Worm (Caenorhabditis elegans): ENCODE measurements around the gene sra-38.

sra-38 gene

ce11 chrX:13940287-13940686, 40.3 kb upstream of the sra-38 start:
- TF ChIP-seq T22C8.4 (GFP tag; IDR thresholded peaks at IDR 0.05): no peak
- TF ChIP-seq klf-2 (GFP tag; conservative IDR thresholded peaks at IDR 0.05): no peak
- TF ChIP-seq flt-1 (GFP tag; IDR thresholded peaks at IDR 0.05): no peak
- no peak for TF ChIP-seq ztf-29 (GFP tag; IDR thresholded peaks at IDR 0.05)
- TF ChIP-seq ztf-23 (GFP tag; IDR thresholded peaks at IDR 0.05): no peak
- no peak for TF ChIP-seq tab-1 (GFP tag; IDR thresholded peaks at IDR 0.05)
- no peak for TF ChIP-seq cog-1 (tag; optimal IDR thresholded peaks at IDR 0.05)
- TF ChIP-seq med-1 (GFP tag; optimal IDR thresholded peaks at IDR 0.05; ENCODE audit: insufficient read depth): no peak
- TF ChIP-seq ref-1 (GFP tag; conservative IDR thresholded peaks at IDR 0.05): no peak

DNA sequence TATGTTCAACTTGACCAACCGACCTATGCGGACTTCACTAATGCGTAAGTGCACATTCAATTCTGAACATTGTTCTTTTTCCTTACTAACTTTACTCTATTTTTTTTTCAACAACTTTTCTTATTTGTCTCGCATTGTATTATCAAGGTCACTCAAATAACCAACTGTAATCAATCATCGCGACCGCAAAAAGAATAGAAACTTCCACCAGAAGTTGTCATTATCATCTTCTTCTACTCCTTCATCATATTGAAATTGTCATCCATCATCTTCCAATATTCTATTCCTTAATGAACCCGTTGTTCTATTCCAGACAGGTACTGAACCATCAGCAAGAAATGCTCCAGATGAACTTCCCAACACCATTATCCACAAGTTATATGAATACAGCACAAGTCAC, 39.4 kb upstream of the sra-38 start:
- TF ChIP-seq flt-1 (GFP tag; IDR thresholded peaks at IDR 0.05) (no peak), klf-2 (GFP tag; conservative IDR thresholded peaks at IDR 0.05) (no peak), tab-1 (GFP tag; IDR thresholded peaks at IDR 0.05) (no peak), cog-1 (tag; optimal IDR thresholded peaks at IDR 0.05) (no peak), med-1 (GFP tag; optimal IDR thresholded peaks at IDR 0.05; ENCODE audit: insufficient read depth) (no peak), ztf-23 (GFP tag; IDR thresholded peaks at IDR 0.05) (no peak), T22C8.4 (GFP tag; IDR thresholded peaks at IDR 0.05) (no peak), ztf-29 (GFP tag; IDR thresholded peaks at IDR 0.05) (no peak), ref-1 (GFP tag; conservative IDR thresholded peaks at IDR 0.05) (no peak)

ce11 chrX:13937910-13938309, 38.0 kb upstream of the sra-38 start:
- TF ChIP-seq flt-1 (GFP tag; IDR thresholded peaks at IDR 0.05): no peak
- TF ChIP-seq T22C8.4 (GFP tag; IDR thresholded peaks at IDR 0.05): no peak
- no peak for TF ChIP-seq tab-1 (GFP tag; IDR thresholded peaks at IDR 0.05)
- no peak for TF ChIP-seq med-1 (GFP tag; optimal IDR thresholded peaks at IDR 0.05; ENCODE audit: insufficient read depth)
- TF ChIP-seq ref-1 (GFP tag; conservative IDR thresholded peaks at IDR 0.05): no peak
- no peak for TF ChIP-seq klf-2 (GFP tag; conservative IDR thresholded peaks at IDR 0.05)
- no peak for TF ChIP-seq ztf-29 (GFP tag; IDR thresholded peaks at IDR 0.05)
- no peak for TF ChIP-seq cog-1 (tag; optimal IDR thresholded peaks at IDR 0.05)
- TF ChIP-seq ztf-23 (GFP tag; IDR thresholded peaks at IDR 0.05): no peak

ce11 chrX:13937350-13937749, 37.4 kb upstream of the sra-38 start:
- TF ChIP-seq klf-2 (GFP tag; conservative IDR thresholded peaks at IDR 0.05): no peak
- TF ChIP-seq T22C8.4 (GFP tag; IDR thresholded peaks at IDR 0.05): no peak
- no peak for TF ChIP-seq tab-1 (GFP tag; IDR thresholded peaks at IDR 0.05)
- no peak for TF ChIP-seq ztf-29 (GFP tag; IDR thresholded peaks at IDR 0.05)
- TF ChIP-seq ztf-23 (GFP tag; IDR thresholded peaks at IDR 0.05): no peak
- TF ChIP-seq ref-1 (GFP tag; conservative IDR thresholded peaks at IDR 0.05): no peak
- no peak for TF ChIP-seq cog-1 (tag; optimal IDR thresholded peaks at IDR 0.05)

ce11 chrX:13936719-13937118, 36.8 kb upstream of the sra-38 start:
- no peak for TF ChIP-seq tab-1 (GFP tag; IDR thresholded peaks at IDR 0.05)

ce11 chrX:13934574-13934973, 34.6 kb upstream of the sra-38 start, which contains the start of gene elt-3:
TSS of gene elt-3 (plus strand) at chrX:13934874.
- TF ChIP-seq T22C8.4 (GFP tag; IDR thresholded peaks at IDR 0.05) (no peak), med-1 (GFP tag; optimal IDR thresholded peaks at IDR 0.05; ENCODE audit: insufficient read depth) (no peak), cog-1 (tag; optimal IDR thresholded peaks at IDR 0.05) (no peak), klf-2 (GFP tag; conservative IDR thresholded peaks at IDR 0.05) (no peak), tab-1 (GFP tag; IDR thresholded peaks at IDR 0.05) (no peak), flt-1 (GFP tag; IDR thresholded peaks at IDR 0.05) (no peak), ref-1 (GFP tag; conservative IDR thresholded peaks at IDR 0.05) (no peak), ztf-23 (GFP tag; IDR thresholded peaks at IDR 0.05) (no peak), ztf-29 (GFP tag; IDR thresholded peaks at IDR 0.05) (no peak)

DNA sequence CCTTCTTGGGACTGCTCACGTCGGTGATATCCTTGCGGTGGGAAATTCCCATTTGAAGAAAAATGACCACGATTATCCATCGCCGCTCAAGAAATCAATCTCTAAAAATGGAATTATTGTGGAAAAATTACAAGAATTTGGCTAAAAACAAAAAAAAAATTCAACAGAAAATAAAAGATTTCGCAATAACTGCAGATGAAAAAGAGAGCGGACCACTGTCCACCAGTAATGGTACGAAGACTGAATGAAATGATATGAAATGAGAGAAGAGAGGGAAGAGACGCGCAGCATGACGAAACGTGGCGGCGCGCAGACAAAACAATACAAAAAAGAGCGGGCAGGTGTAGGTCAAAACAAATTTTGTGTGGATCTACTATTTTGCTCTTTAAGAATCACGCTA, 29.6 kb upstream of the sra-38 start, which contains the start of gene meg-1:
Gene meg-1 (minus strand): TSS at position 101 of the 400 bp plus-strand sequence.
- TF ChIP-seq tab-1 (GFP tag; IDR thresholded peaks at IDR 0.05): no peak
- TF ChIP-seq flt-1 (GFP tag; IDR thresholded peaks at IDR 0.05): no peak
- no peak for TF ChIP-seq cog-1 (tag; optimal IDR thresholded peaks at IDR 0.05)
- no peak for TF ChIP-seq ref-1 (GFP tag; conservative IDR thresholded peaks at IDR 0.05)
- no peak for TF ChIP-seq ztf-29 (GFP tag; IDR thresholded peaks at IDR 0.05)
- no peak for TF ChIP-seq klf-2 (GFP tag; conservative IDR thresholded peaks at IDR 0.05)
- TF ChIP-seq med-1 (GFP tag; optimal IDR thresholded peaks at IDR 0.05; ENCODE audit: insufficient read depth): no peak
- no peak for TF ChIP-seq T22C8.4 (GFP tag; IDR thresholded peaks at IDR 0.05)
- no peak for TF ChIP-seq ztf-23 (GFP tag; IDR thresholded peaks at IDR 0.05)

ce11 chrX:13928532-13928931, 28.6 kb upstream of the sra-38 start:
- TF ChIP-seq flt-1 (GFP tag; IDR thresholded peaks at IDR 0.05) (no peak), tab-1 (GFP tag; IDR thresholded peaks at IDR 0.05) (no peak), ref-1 (GFP tag; conservative IDR thresholded peaks at IDR 0.05) (no peak), ztf-23 (GFP tag; IDR thresholded peaks at IDR 0.05) (no peak), med-1 (GFP tag; optimal IDR thresholded peaks at IDR 0.05; ENCODE audit: insufficient read depth) (no peak), klf-2 (GFP tag; conservative IDR thresholded peaks at IDR 0.05) (no peak), cog-1 (tag; optimal IDR thresholded peaks at IDR 0.05) (no peak), ztf-29 (GFP tag; IDR thresholded peaks at IDR 0.05) (no peak), T22C8.4 (GFP tag; IDR thresholded peaks at IDR 0.05) (no peak)

- no peak for TF ChIP-seq tab-1 (GFP tag; IDR thresholded peaks at IDR 0.05)
- no peak for TF ChIP-seq ztf-29 (GFP tag; IDR thresholded peaks at IDR 0.05)
- no peak for TF ChIP-seq flt-1 (GFP tag; IDR thresholded peaks at IDR 0.05)
- TF ChIP-seq med-1 (GFP tag; optimal IDR thresholded peaks at IDR 0.05; ENCODE audit: insufficient read depth): no peak
- TF ChIP-seq T22C8.4 (GFP tag; IDR thresholded peaks at IDR 0.05): no peak
- TF ChIP-seq klf-2 (GFP tag; conservative IDR thresholded peaks at IDR 0.05): no peak
- TF ChIP-seq cog-1 (tag; optimal IDR thresholded peaks at IDR 0.05): no peak
- no peak for TF ChIP-seq ref-1 (GFP tag; conservative IDR thresholded peaks at IDR 0.05)
- no peak for TF ChIP-seq ztf-23 (GFP tag; IDR thresholded peaks at IDR 0.05)
Observed at ce11 chrX:13926029-13926428, 26.1 kb upstream of the sra-38 start, which contains the start of gene meg-2. TSS of gene meg-2 (minus strand) at chrX:13926129.

DNA sequence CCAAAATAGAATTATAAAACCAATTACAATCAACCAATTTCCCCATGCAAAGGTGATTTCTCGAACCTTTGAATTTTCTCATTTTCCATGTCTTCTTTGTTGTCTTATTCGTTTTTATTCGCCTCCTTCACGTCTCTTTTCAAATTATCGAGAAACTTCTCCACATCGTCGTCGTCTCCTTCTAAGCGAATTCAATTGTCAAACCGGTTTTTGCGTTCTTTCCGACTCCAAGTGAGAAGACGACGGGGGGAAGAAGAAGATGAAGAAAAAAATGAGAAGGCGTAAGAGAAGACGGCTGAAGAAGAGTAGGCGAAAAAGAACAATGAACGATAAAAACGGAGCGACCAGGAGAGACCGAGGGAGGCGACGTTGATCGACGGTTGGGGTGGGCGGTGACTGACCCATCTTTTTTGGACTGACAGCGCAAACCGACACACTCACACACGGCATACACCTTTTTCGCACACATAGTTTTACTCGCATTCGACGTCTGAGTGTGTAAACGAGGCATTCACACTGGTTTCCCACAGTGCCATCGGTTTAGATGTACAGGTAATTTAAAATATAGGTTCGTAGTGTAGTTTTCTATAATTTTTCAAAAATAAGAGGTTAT, 20.5 kb upstream of the sra-38 start:
- no peak for TF ChIP-seq T22C8.4 (GFP tag; IDR thresholded peaks at IDR 0.05)
- no peak for TF ChIP-seq klf-2 (GFP tag; conservative IDR thresholded peaks at IDR 0.05)
- TF ChIP-seq ztf-29 (GFP tag; IDR thresholded peaks at IDR 0.05): 0 out of 2 replicates have a peak, but pooled peaks have one; percentile 9

All from whole organism, midembryonic.